Worm (Caenorhabditis elegans) whole organism, young adult: Measurements from ENCODE around the gene F11D11.21.
A peak's percentile ranks its signal among the peaks of the same experiment; 100 is the strongest.

Experiments used
- F23B12.7 ChIP-seq: sonication (generic microtip); optimal IDR thresholded peaks from 2 replicates; lab custom pipeline; 2017; ENCODE audit warnings: missing genetic modification characterization, mild to moderate bottlenecking, missing compliant biosample characterization, antibody characterized with exemption, moderate library complexity; ENCODE audit not compliant: insufficient read depth
- F37B4.10 ChIP-seq: fragments of 200-800 bp; sonication (Bioruptor generic); IDR thresholded peaks from 2 replicates; pipeline ENCODE4 v1.3.6; 2022; ENCODE audit warnings: missing genetic modification characterization, missing compliant biosample characterization
- F55B11.4 ChIP-seq: sonication (generic microtip); optimal IDR thresholded peaks from 2 replicates; lab custom pipeline; 2016; ENCODE audit warnings: missing compliant biosample characterization, missing genetic modification characterization, borderline replicate concordance; ENCODE audit not compliant: insufficient read depth
- F57A8.1 ChIP-seq: fragments of 200-800 bp; sonication (Bioruptor generic); optimal IDR thresholded peaks from 2 replicates; lab custom pipeline; 2018; ENCODE audit warnings: mild to moderate bottlenecking, missing genetic modification characterization, moderate library complexity, missing compliant biosample characterization
- Y53G8AR.9 ChIP-seq: fragments of 200-800 bp; sonication (Bioruptor generic); conservative IDR thresholded peaks from 2 replicates; pipeline ENCODE4 v1.3.6; 2022; ENCODE audit warnings: missing genetic modification reagents, missing genetic modification characterization, missing compliant biosample characterization
- Y79H2A.3 ChIP-seq: fragments of 200-800 bp; sonication (Bioruptor generic); conservative IDR thresholded peaks from 2 replicates; pipeline ENCODE4 v1.3.6; 2022; ENCODE audit warnings: missing genetic modification reagents, missing genetic modification characterization, missing compliant biosample characterization
- ama-1 ChIP-seq, 3 experiments: fragments of 150-350 bp in 1 of 3; sonication (generic microtip) in 2 of 3; optimal IDR thresholded peaks; 2 replicates each; lab custom pipeline; 2014 to 2018; ENCODE audit warnings: missing biosample characterization in 2 of 3, missing genetic modification characterization in 2 of 3, missing genetic modification reagents in 2 of 3
- aptf-2 ChIP-seq: fragments of 200-800 bp; sonication (Bioruptor generic); conservative IDR thresholded peaks from 2 replicates; pipeline ENCODE4 v1.3.6; 2022; ENCODE audit warnings: missing genetic modification reagents, missing genetic modification characterization, missing compliant biosample characterization
- atf-7 ChIP-seq: sonication (generic microtip); optimal IDR thresholded peaks from 2 replicates; lab custom pipeline; 2017; ENCODE audit warnings: mild to moderate bottlenecking, missing genetic modification characterization, missing compliant biosample characterization
- ceh-79 ChIP-seq: sonication (generic microtip); optimal IDR thresholded peaks from 2 replicates; lab custom pipeline; 2017; ENCODE audit warnings: mild to moderate bottlenecking, missing genetic modification characterization, missing compliant biosample characterization
- die-1 ChIP-seq: sonication (generic microtip); optimal IDR thresholded peaks from 2 replicates; lab custom pipeline; 2016; ENCODE audit warnings: missing genotype, mild to moderate bottlenecking, missing genetic modification characterization, missing compliant biosample characterization
- egrh-3 ChIP-seq: fragments of 200-800 bp; sonication (Bioruptor generic); IDR thresholded peaks from 2 replicates; pipeline ENCODE4 v1.3.6; 2022; ENCODE audit warnings: missing genetic modification reagents, missing genetic modification characterization, missing compliant biosample characterization
- hmg-1.2 ChIP-seq: fragments of 200-800 bp; sonication (Bioruptor generic); IDR thresholded peaks from 2 replicates; pipeline ENCODE4 v1.3.6; 2022; ENCODE audit warnings: missing genetic modification reagents, missing genetic modification characterization, missing compliant biosample characterization
- hsf-1 ChIP-seq: fragments of 200-800 bp; sonication (Bioruptor generic); IDR thresholded peaks from 2 replicates; pipeline ENCODE4 v1.3.6; 2022; ENCODE audit warnings: missing genetic modification reagents, missing genetic modification characterization, missing compliant biosample characterization
- lin-26 ChIP-seq: fragments of 200-800 bp; sonication (Bioruptor generic); IDR thresholded peaks from 2 replicates; pipeline ENCODE4 v1.3.6; 2022; ENCODE audit warnings: missing genetic modification reagents, missing genetic modification characterization, missing compliant biosample characterization
- lin-35 ChIP-seq, 3 experiments: fragments of 150-350 bp in 2 of 3; sonication (generic microtip) in 1 of 3; optimal IDR thresholded peaks; 2 replicates each; lab custom pipeline; 2014 to 2018; ENCODE audit warnings: missing biosample characterization in 3 of 3, missing genetic modification characterization in 3 of 3, missing genetic modification reagents in 3 of 3
- lin-54 ChIP-seq: fragments of 200-800 bp; sonication (Bioruptor generic); optimal IDR thresholded peaks from 2 replicates; lab custom pipeline; 2018; ENCODE audit warnings: mild to moderate bottlenecking, missing genetic modification characterization, missing compliant biosample characterization
- mcd-1 ChIP-seq: fragments of 200-800 bp; sonication (Bioruptor generic); IDR thresholded peaks from 2 replicates; pipeline ENCODE4 v1.3.6; 2022; ENCODE audit warnings: missing genetic modification reagents, missing genetic modification characterization, missing compliant biosample characterization
- nfya-1 ChIP-seq: sonication (generic microtip); optimal IDR thresholded peaks from 2 replicates; lab custom pipeline; 2017; ENCODE audit warnings: antibody characterized with exemption, missing compliant biosample characterization, missing genetic modification characterization, borderline replicate concordance; ENCODE audit not compliant: insufficient read depth
- nfya-2 ChIP-seq: fragments of 200-800 bp; sonication (Bioruptor generic); IDR thresholded peaks from 2 replicates; pipeline ENCODE4 v1.3.6; 2022; ENCODE audit warnings: missing genetic modification reagents, missing genetic modification characterization, missing compliant biosample characterization
- nhr-120 ChIP-seq: fragments of 200-800 bp; sonication (Bioruptor generic); IDR thresholded peaks from 2 replicates; pipeline ENCODE4 v1.3.6; 2022; ENCODE audit warnings: missing genetic modification characterization, missing compliant biosample characterization
- nhr-80 ChIP-seq: sonication (generic microtip); optimal IDR thresholded peaks from 2 replicates; lab custom pipeline; 2016; ENCODE audit warnings: missing genetic modification characterization, missing compliant biosample characterization
- snpc-3.4 ChIP-seq: sonication (generic microtip); optimal IDR thresholded peaks from 2 replicates; lab custom pipeline; 2017; ENCODE audit warnings: missing genetic modification characterization, mild to moderate bottlenecking, missing compliant biosample characterization, antibody characterized with exemption, moderate library complexity, missing genotype, missing genetic modification reagents
- snpc-4 ChIP-seq, 5 experiments: fragments of 150-350 bp in 1 of 5; sonication (generic microtip) in 4 of 5; optimal IDR thresholded peaks; 2 replicates each; lab custom pipeline; 2014 to 2018; ENCODE audit warnings: missing genetic modification characterization in 5 of 5, missing biosample characterization in 3 of 5, antibody characterized with exemption in 2 of 5, mild to moderate bottlenecking in 2 of 5, missing compliant biosample characterization in 2 of 5, missing genotype in 2 of 5, moderate library complexity in 2 of 5, missing genetic modification reagents in 1 of 5
- tlf-1 ChIP-seq: fragments of 200-800 bp; sonication (Bioruptor generic); optimal IDR thresholded peaks from 2 replicates; lab custom pipeline; 2018; ENCODE audit warnings: mild to moderate bottlenecking, missing genetic modification characterization, missing compliant biosample characterization
- zfh-2 ChIP-seq: fragments of 200-800 bp; sonication (Bioruptor generic); conservative IDR thresholded peaks from 2 replicates; pipeline ENCODE4 v1.3.6; 2022; ENCODE audit warnings: missing genetic modification reagents, missing genetic modification characterization, missing compliant biosample characterization
- ztf-25 ChIP-seq: fragments of 200-800 bp; sonication (Bioruptor generic); IDR thresholded peaks from 2 replicates; pipeline ENCODE4 v1.3.6; 2022; ENCODE audit warnings: missing genetic modification reagents, missing genetic modification characterization, missing compliant biosample characterization
- ztf-6 ChIP-seq: fragments of 200-800 bp; sonication (Bioruptor generic); IDR thresholded peaks from 2 replicates; pipeline ENCODE4 v1.3.6; 2022; ENCODE audit warnings: missing genetic modification reagents, missing genetic modification characterization, missing compliant biosample characterization

Gene F11D11.21

DNA sequence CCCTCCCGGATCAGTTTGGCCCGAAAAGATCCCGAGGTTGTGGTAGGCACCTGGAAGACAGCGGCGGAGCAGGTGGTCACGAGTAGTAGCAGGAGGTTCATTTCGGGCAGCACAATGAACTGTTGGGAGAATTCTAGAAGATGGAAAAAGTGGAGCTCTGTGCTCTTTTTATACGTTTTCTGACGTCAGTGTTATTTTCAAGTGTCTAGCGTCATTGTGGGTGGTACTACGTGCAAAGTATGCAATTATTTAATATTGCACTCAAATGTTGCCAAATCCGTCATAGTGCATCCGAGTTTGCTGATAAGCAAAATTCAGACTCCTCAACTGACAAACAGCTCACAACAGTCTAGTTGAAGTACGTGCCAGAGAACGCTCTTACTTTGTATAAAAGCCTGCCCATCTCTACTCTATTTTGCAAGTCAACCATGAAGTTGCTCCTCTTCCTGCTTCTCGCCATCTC lies 18.7 kb downstream of the F11D11.21 start, which contains the start of the genes asp-18 and scl-19:
asp-18 (minus strand) TSS at position 101 of the 463 bp plus-strand sequence.
scl-19 (plus strand) TSS at position 413 of the 463 bp plus-strand sequence.
- TF ChIP-seq nfya-2 (GFP tag; lab: Robert Waterston, UW) (0 out of 2 replicates have a peak, but pooled peaks have one; percentile 24), ceh-79 (tag; lab: Kevin White, UChicago) (no peak)

DNA sequence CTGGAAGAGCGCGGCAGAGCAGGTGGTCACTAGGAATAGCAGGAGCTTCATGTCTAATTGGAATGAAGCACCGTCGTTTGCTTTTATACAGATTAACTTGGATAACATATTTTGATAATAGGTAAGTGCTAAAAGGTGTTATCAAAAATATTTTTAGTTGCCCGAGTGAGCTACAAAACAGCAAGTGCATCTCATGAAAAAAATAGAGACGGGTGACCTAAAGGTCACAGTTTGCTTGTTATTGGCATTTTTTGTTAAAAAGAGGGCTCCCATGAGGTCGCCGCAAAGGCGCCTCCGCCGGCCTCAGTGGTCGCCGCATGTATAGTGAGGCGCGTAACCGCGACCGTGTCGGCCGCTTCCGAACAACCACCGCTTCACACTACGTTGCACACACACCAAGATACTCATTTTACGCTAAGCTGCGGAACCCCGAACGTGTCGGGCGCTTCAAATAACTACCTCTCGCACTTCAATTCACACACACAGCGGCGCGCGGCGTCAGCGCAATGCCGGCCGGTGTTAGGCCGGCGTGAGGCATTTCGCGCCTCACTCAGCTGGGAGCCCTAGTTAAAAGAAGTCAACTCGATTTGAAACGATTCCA lies 20.9 kb downstream of the F11D11.21 start, which contains the start of gene asp-19:
asp-19 (minus strand) TSS at position 51 of the 601 bp plus-strand sequence.
- TF ChIP-seq zfh-2 (GFP tag; lab: Robert Waterston, UW) (peak; percentile 65), nhr-80 (tag; lab: Kevin White, UChicago) (no peak), nfya-1 (tag; lab: Kevin White, UChicago) (no peak), snpc-4 (GFP tag; optimal IDR thresholded peaks at IDR 0.05; lab: Kevin White, UChicago) (no peak), snpc-4 (tag; optimal IDR thresholded peaks at IDR 0.05; lab: Kevin White, UChicago) (peak in 1 of 4 experiments; percentile 51)

DNA sequence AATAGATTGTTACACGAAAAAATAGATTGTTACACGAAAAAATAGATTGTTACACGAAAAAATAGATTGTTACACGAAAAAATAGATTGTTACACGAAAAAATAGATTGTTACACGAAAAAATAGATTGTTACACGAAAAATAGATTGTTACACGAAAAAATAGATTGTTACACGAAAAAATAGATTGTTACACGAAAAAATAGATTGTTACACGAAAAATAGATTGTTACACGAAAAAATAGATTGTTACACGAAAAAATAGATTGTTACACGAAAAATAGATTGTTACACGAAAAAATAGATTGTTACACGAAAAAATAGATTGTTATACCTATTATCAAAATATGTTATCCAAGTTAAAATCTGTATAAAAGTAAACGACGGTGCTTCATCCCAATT lies 22.1 kb downstream of the F11D11.21 start:
- peak; percentile 93 for TF ChIP-seq egrh-3

DNA sequence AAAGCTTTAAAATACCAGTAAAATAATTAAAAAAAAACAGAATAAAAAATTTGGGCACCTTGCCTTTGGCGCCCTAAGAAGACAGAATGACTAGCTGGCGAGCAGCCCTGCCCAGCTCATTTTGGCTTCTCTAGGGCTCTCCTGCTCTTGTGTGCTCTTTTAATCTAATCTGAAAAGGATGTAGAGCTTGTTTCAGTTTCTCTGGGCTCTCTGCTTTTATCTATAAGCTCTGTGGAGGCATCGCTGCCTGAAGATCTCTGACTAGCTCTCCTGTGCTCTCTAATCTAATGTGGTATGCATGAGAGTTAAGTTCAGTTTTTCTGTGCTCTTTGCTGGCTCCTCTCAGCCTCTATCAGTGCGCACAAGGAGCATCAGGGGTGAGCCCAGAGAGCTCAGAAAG lies 24.5 kb downstream of the F11D11.21 start:
- TF ChIP-seq aptf-2 (GFP tag; lab: Robert Waterston, UW) (no peak), Y79H2A.3 (GFP tag; lab: Robert Waterston, UW) (no peak), zfh-2 (GFP tag; lab: Robert Waterston, UW) (0 out of 2 replicates have a peak, but pooled peaks have one; percentile 23), F55B11.4 (tag; lab: Kevin White, UChicago) (no peak)

DNA sequence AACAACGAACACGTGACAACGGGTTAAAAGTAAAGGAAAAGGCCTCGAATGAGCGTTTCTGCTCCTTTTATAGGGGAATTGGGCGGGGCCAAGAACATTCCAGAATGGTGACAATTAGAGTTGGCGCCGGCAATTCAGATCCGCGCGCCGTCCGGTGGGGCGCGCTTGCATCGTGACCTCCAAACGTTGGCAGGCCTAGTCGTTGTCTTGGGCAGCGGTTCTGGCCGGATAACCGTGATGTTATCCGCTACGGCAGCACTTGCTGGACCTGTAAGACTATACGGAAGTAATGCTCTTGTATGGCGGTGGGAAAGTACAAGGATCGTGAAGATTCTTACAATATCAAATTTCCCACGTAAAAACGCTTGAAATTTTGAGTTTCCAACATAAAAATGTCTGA lies 25.5 kb downstream of the F11D11.21 start:
- TF ChIP-seq mcd-1, result peak; percentile 57; the same call in 1 of the 2 replicates
- TF ChIP-seq nhr-120 (GFP tag; lab: Robert Waterston, UW), result 0 out of 2 replicates have a peak, but pooled peaks have one; percentile 48
- peak; percentile 29; the same call in 1 of the 2 replicates for TF ChIP-seq zfh-2 (GFP tag; lab: Robert Waterston, UW)
- 0 out of 2 replicates have a peak, but pooled peaks have one; percentile 22 for TF ChIP-seq hmg-1.2 (GFP tag; lab: Robert Waterston, UW)
- TF ChIP-seq hsf-1 (GFP tag; lab: Robert Waterston, UW), result 0 out of 2 replicates have a peak, but pooled peaks have one; percentile 32

DNA sequence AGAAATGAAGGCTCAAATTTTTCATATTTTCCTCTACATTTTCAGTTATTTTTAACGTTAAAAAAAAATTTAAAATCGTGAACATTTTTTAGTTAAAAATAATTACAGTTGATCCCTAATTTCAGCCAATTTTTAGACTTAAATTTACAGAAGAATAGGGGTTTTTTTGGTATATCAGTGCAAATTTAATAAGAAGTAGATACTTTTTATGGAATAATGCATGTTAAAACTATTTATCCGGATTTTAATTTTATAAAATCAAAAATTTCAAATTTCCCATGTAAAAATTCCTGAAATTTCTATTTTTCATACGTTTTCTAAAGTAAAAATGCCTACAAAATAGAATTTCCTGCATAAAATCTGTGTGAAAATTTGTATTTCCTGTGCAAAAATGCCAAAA lies 26.3 kb downstream of the F11D11.21 start:
- no peak for TF ChIP-seq F57A8.1 (GFP tag; lab: Kevin White, UChicago)

DNA sequence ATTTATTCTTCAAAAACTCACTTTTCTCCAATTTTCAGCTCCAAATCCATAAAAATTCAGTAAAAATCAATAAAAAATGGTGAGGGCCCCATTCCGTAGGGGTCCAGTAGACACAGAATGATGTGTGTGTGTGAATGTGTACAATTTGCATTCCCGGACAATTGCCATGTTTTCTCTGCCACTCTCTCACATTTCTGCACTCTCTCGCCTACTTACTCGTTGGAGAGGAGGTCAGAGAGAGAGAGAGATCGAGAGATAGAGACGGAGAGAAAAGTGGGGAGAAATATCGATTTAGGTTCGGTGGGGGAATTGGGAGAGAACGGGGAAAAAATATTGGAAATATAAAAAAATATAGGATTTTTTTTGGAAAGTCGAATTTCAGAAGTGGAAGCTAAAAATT lies 26.7 kb downstream of the F11D11.21 start:
- TF ChIP-seq snpc-3.4 (tag; lab: Kevin White, UChicago) (peak; percentile 51), hmg-1.2 (GFP tag; lab: Robert Waterston, UW) (peak; percentile 99), tlf-1 (GFP tag; lab: Kevin White, UChicago) (no peak), ztf-25 (GFP tag; lab: Robert Waterston, UW) (no peak), zfh-2 (GFP tag; lab: Robert Waterston, UW) (peak; percentile 71), F23B12.7 (tag; lab: Kevin White, UChicago) (peak; percentile 49), snpc-4 (GFP tag; optimal IDR thresholded peaks at IDR 0.05; lab: Kevin White, UChicago) (no peak), snpc-4 (tag; optimal IDR thresholded peaks at IDR 0.05; lab: Kevin White, UChicago) (peak in 3 of 4 experiments; percentile 46 to 74 (median 55)), lin-26 (no peak), lin-35 (GFP tag; optimal IDR thresholded peaks at IDR 0.05; lab: Kevin White, UChicago) (peak in 1 of 3 experiments; percentile 74), atf-7 (tag; lab: Kevin White, UChicago) (no peak), Y53G8AR.9 (GFP tag; lab: Robert Waterston, UW) (no peak), F37B4.10 (GFP tag; lab: Robert Waterston, UW) (no peak), ztf-6 (no peak), lin-54 (GFP tag; lab: Kevin White, UChicago) (peak; percentile 49), ama-1 (optimal IDR thresholded peaks at IDR 0.05; lab: Kevin White, UChicago) (no peak), ama-1 (GFP tag; optimal IDR thresholded peaks at IDR 0.05; lab: Kevin White, UChicago) (no peak), die-1 (tag; lab: Kevin White, UChicago) (no peak)
